Fruit fly (Drosophila melanogaster) whole organism, embryonic: ENCODE measurements around the gene CG43059.

Experiments used
- Atf3 ChIP-seq: fragments of 200-800 bp; sonication (Bioruptor generic); optimal IDR thresholded peaks from 3 replicates; lab custom pipeline; 2016; ENCODE audit warnings: missing biosample characterization, missing genetic modification characterization
- BtbVII ChIP-seq: fragments of 200-800 bp; sonication (Bioruptor generic); optimal IDR thresholded peaks from 3 replicates; lab custom pipeline; 2017; ENCODE audit warnings: missing biosample characterization, mild to moderate bottlenecking, missing genetic modification characterization
- CG10274 ChIP-seq: fragments of 200-800 bp; sonication (Bioruptor generic); optimal IDR thresholded peaks from 3 replicates; lab custom pipeline; 2017; ENCODE audit warnings: missing biosample characterization, mild to moderate bottlenecking, missing genetic modification characterization
- CG10321 ChIP-seq: fragments of 200-800 bp; sonication (Bioruptor generic); IDR thresholded peaks from 2 replicates; pipeline ENCODE4 v1.3.6; 2022; ENCODE audit warnings: missing biosample characterization, missing genetic modification characterization
- CG12769 ChIP-seq: fragments of 200-800 bp; sonication (Bioruptor generic); optimal IDR thresholded peaks from 2 replicates; lab custom pipeline; 2019; ENCODE audit warnings: missing biosample characterization, mild to moderate bottlenecking, missing genetic modification characterization, moderate library complexity
- CG13123 ChIP-seq: fragments of 200-800 bp; sonication (Bioruptor generic); optimal IDR thresholded peaks from 2 replicates; lab custom pipeline; 2016; ENCODE audit warnings: missing biosample characterization, missing genetic modification characterization
- CG15601 ChIP-seq: fragments of 200-800 bp; sonication (Bioruptor generic); optimal IDR thresholded peaks from 3 replicates; lab custom pipeline; 2019; ENCODE audit warnings: missing biosample characterization, mild to moderate bottlenecking, missing genetic modification characterization, moderate library complexity
- CG17829 ChIP-seq: fragments of 200-800 bp; optimal IDR thresholded peaks from 2 replicates; lab custom pipeline; 2019; ENCODE audit warnings: missing biosample characterization, mild to moderate bottlenecking, missing genetic modification characterization, moderate library complexity
- CG1832 ChIP-seq: fragments of 200-800 bp; sonication (Bioruptor generic); optimal IDR thresholded peaks from 2 replicates; lab custom pipeline; 2017; ENCODE audit warnings: missing biosample characterization, mild to moderate bottlenecking, missing genetic modification characterization, inconsistent platforms
- CG18599 ChIP-seq: fragments of 200-800 bp; sonication (Bioruptor generic); optimal IDR thresholded peaks from 3 replicates; lab custom pipeline; 2017; ENCODE audit warnings: missing biosample characterization, missing genetic modification characterization, mild to moderate bottlenecking, moderate library complexity, missing genetic modification reagents
- CG18764 ChIP-seq: fragments of 200-800 bp; sonication (Bioruptor generic); optimal IDR thresholded peaks from 3 replicates; lab custom pipeline; 2016; ENCODE audit warnings: missing biosample characterization, missing genetic modification characterization
- CG32532 ChIP-seq: fragments of 200-800 bp; sonication (Bioruptor generic); IDR thresholded peaks from 2 replicates; pipeline ENCODE4 v1.3.6; 2022; ENCODE audit warnings: missing biosample characterization, missing genetic modification characterization
- CG32767 ChIP-seq: fragments of 200-800 bp; sonication (Bioruptor generic); IDR thresholded peaks from 2 replicates; pipeline ENCODE4 v1.3.6; 2022; ENCODE audit warnings: missing biosample characterization, missing genetic modification characterization
- CG4360 ChIP-seq: fragments of 200-800 bp; sonication (Bioruptor generic); IDR thresholded peaks from 2 replicates; pipeline ENCODE4 v1.3.6; 2022; ENCODE audit warnings: missing biosample characterization, missing genetic modification characterization
- CG43689 ChIP-seq: fragments of 200-800 bp; sonication (Bioruptor generic); IDR thresholded peaks from 2 replicates; pipeline ENCODE4 v1.3.6; 2022; ENCODE audit warnings: missing biosample characterization, missing genetic modification characterization
- CG4617 ChIP-seq: fragments of 200-800 bp; sonication (Bioruptor generic); optimal IDR thresholded peaks from 3 replicates; lab custom pipeline; 2016; ENCODE audit warnings: missing biosample characterization, missing genetic modification characterization, borderline replicate concordance
- CG4730 ChIP-seq: fragments of 200-800 bp; sonication (Bioruptor generic); IDR thresholded peaks from 2 replicates; pipeline ENCODE4 v1.3.6; 2022; ENCODE audit warnings: missing biosample characterization, missing genetic modification characterization
- CG4854 ChIP-seq: fragments of 200-800 bp; sonication (Bioruptor generic); optimal IDR thresholded peaks from 2 replicates; lab custom pipeline; 2016; ENCODE audit warnings: missing biosample characterization, missing genetic modification characterization, inconsistent platforms
- CG6765 ChIP-seq: fragments of 200-800 bp; sonication (Bioruptor generic); optimal IDR thresholded peaks from 3 replicates; lab custom pipeline; 2017; ENCODE audit warnings: missing biosample characterization, mild to moderate bottlenecking, missing genetic modification characterization
- CG7745 ChIP-seq: fragments of 200-800 bp; sonication (Bioruptor generic); optimal IDR thresholded peaks from 2 replicates; lab custom pipeline; 2018; ENCODE audit warnings: missing biosample characterization, mild to moderate bottlenecking, missing genetic modification characterization, moderate library complexity
- CG8281 ChIP-seq: fragments of 200-800 bp; sonication (Bioruptor generic); optimal IDR thresholded peaks from 2 replicates; lab custom pipeline; 2018; ENCODE audit warnings: missing biosample characterization, mild to moderate bottlenecking, missing genetic modification characterization, moderate library complexity
- CG8478 ChIP-seq: fragments of >200 bp; optimal IDR thresholded peaks from 2 replicates; lab custom pipeline; 2018
- CG8924 ChIP-seq: fragments of 200-800 bp; optimal IDR thresholded peaks from 3 replicates; lab custom pipeline; 2019; ENCODE audit warnings: missing biosample characterization, mild to moderate bottlenecking, missing genetic modification characterization, moderate library complexity
- CG9727 ChIP-seq: fragments of 200-800 bp; sonication (Bioruptor generic); optimal IDR thresholded peaks from 3 replicates; lab custom pipeline; 2017; ENCODE audit warnings: missing biosample characterization, mild to moderate bottlenecking, missing genetic modification characterization
- Camta ChIP-seq: fragments of 200-800 bp; sonication (Bioruptor generic); optimal IDR thresholded peaks from 2 replicates; lab custom pipeline; 2016; ENCODE audit warnings: missing biosample characterization, missing genetic modification characterization
- HHEX ChIP-seq: fragments of 200-800 bp; sonication (Bioruptor generic); optimal IDR thresholded peaks from 3 replicates; lab custom pipeline; 2017; ENCODE audit warnings: missing biosample characterization, mild to moderate bottlenecking, missing genetic modification characterization, missing genetic modification reagents
- Lim3 ChIP-seq: fragments of 200-800 bp; sonication (Bioruptor generic); IDR thresholded peaks from 2 replicates; pipeline ENCODE4 v1.3.6; 2022; ENCODE audit warnings: missing biosample characterization, missing genetic modification characterization
- Max ChIP-seq: fragments of 200-800 bp; sonication (Bioruptor generic); optimal IDR thresholded peaks from 2 replicates; lab custom pipeline; 2016; ENCODE audit warnings: missing biosample characterization, mild to moderate bottlenecking, missing genetic modification characterization
- NC2α ChIP-seq: fragments of 200-800 bp; sonication (Bioruptor generic); optimal IDR thresholded peaks from 2 replicates; lab custom pipeline; 2016; ENCODE audit warnings: missing biosample characterization, missing genetic modification characterization
- Rx ChIP-seq: fragments of 200-800 bp; sonication (Bioruptor generic); IDR thresholded peaks from 2 replicates; pipeline ENCODE4 v1.3.6; 2022; ENCODE audit warnings: missing biosample characterization, missing genetic modification characterization
- Six4 ChIP-seq: fragments of 200-800 bp; sonication (Bioruptor generic); optimal IDR thresholded peaks from 2 replicates; lab custom pipeline; 2016; ENCODE audit warnings: missing biosample characterization, missing genetic modification characterization
- aop ChIP-seq: fragments of 200-800 bp; sonication (Bioruptor generic); IDR thresholded peaks from 2 replicates; pipeline ENCODE4 v1.3.6; 2022; ENCODE audit warnings: missing biosample characterization, missing genetic modification characterization
- bigmax ChIP-seq: fragments of 200-800 bp; sonication (Bioruptor generic); optimal IDR thresholded peaks from 2 replicates; lab custom pipeline; 2018; ENCODE audit warnings: missing biosample characterization, mild to moderate bottlenecking, missing genetic modification characterization
- crp ChIP-seq, 2 experiments: fragments of 200-800 bp; sonication (Bioruptor generic); optimal IDR thresholded peaks; 2 replicates in 1 of 2; 3 replicates in 1 of 2; lab custom pipeline; 2017; ENCODE audit warnings: missing biosample characterization in 2 of 2, missing genetic modification characterization in 2 of 2, mild to moderate bottlenecking in 1 of 2, moderate library complexity in 1 of 2
- cwo ChIP-seq: fragments of 200-800 bp; sonication (Bioruptor generic); optimal IDR thresholded peaks from 3 replicates; lab custom pipeline; 2017; ENCODE audit warnings: missing biosample characterization, missing genetic modification characterization, mild to moderate bottlenecking, moderate library complexity, missing genetic modification reagents
- dysf ChIP-seq: fragments of 200-800 bp; sonication (Bioruptor generic); IDR thresholded peaks from 3 replicates; pipeline ENCODE4 v1.3.6; 2022; ENCODE audit warnings: missing biosample characterization, missing genetic modification characterization
- fd102C ChIP-seq: fragments of 200-800 bp; sonication (Bioruptor generic); optimal IDR thresholded peaks from 2 replicates; lab custom pipeline; 2018; ENCODE audit warnings: missing biosample characterization, mild to moderate bottlenecking, missing genetic modification characterization, moderate library complexity
- gro ChIP-seq: fragments of 200-800 bp; sonication (Bioruptor generic); optimal IDR thresholded peaks from 2 replicates; lab custom pipeline; 2016; ENCODE audit warnings: missing biosample characterization, missing genetic modification characterization
- ham ChIP-seq: fragments of 200-800 bp; sonication (Bioruptor generic); IDR thresholded peaks from 2 replicates; pipeline ENCODE4 v1.3.6; 2022; ENCODE audit warnings: missing biosample characterization, missing genetic modification characterization
- hth ChIP-seq: fragments of >200 bp; optimal IDR thresholded peaks from 2 replicates; lab custom pipeline; 2017; ENCODE audit warnings: inconsistent platforms
- jigr1 ChIP-seq: fragments of 200-800 bp; sonication (Bioruptor generic); IDR thresholded peaks from 3 replicates; pipeline ENCODE4 v1.3.6; 2022; ENCODE audit warnings: missing biosample characterization, missing genetic modification characterization
- lov ChIP-seq, 2 experiments: fragments of 200-800 bp in 1 of 2; fragments of >200 bp in 1 of 2; sonication (Bioruptor generic) in 1 of 2; IDR thresholded peaks in 1 of 2; optimal IDR thresholded peaks in 1 of 2; 2 replicates in 1 of 2; 3 replicates in 1 of 2; pipeline versions ENCODE4 v1.3.6 to Lab custom; 2017 to 2022; ENCODE audit warnings: missing biosample characterization in 1 of 2, missing genetic modification characterization in 1 of 2
- pros ChIP-seq: fragments of 200-800 bp; sonication (Bioruptor generic); optimal IDR thresholded peaks from 3 replicates; lab custom pipeline; 2019; ENCODE audit warnings: missing biosample characterization, mild to moderate bottlenecking, missing genetic modification characterization, moderate library complexity
- sd ChIP-seq: fragments of 200-800 bp; sonication (Bioruptor generic); optimal IDR thresholded peaks from 3 replicates; lab custom pipeline; 2018; ENCODE audit warnings: missing biosample characterization, mild to moderate bottlenecking, missing genetic modification characterization, moderate library complexity
- sna ChIP-seq: fragments of 200-800 bp; sonication (Bioruptor generic); IDR thresholded peaks from 2 replicates; pipeline ENCODE4 v1.3.6; 2022; ENCODE audit warnings: missing biosample characterization, missing genetic modification characterization; ENCODE audit not compliant: partially characterized antibody
- stwl ChIP-seq: fragments of 200-800 bp; sonication (Bioruptor generic); optimal IDR thresholded peaks from 3 replicates; lab custom pipeline; 2018; ENCODE audit warnings: missing biosample characterization, mild to moderate bottlenecking, missing genetic modification characterization, moderate library complexity
- toy ChIP-seq: fragments of 200-800 bp; sonication (Bioruptor generic); IDR thresholded peaks from 2 replicates; pipeline ENCODE4 v1.3.6; 2022; ENCODE audit warnings: missing biosample characterization, missing genetic modification characterization
- twi ChIP-seq: fragments of 200-800 bp; optimal IDR thresholded peaks from 2 replicates; lab custom pipeline; 2019; ENCODE audit warnings: missing biosample characterization, mild to moderate bottlenecking, missing genetic modification characterization, moderate library complexity
- wor ChIP-seq: fragments of 200-800 bp; sonication (Bioruptor generic); IDR thresholded peaks from 2 replicates; pipeline ENCODE4 v1.3.6; 2022; ENCODE audit warnings: missing biosample characterization, missing genetic modification characterization
- zfh1 ChIP-seq: fragments of 200-800 bp; sonication (Bioruptor generic); IDR thresholded peaks from 3 replicates; pipeline ENCODE4 v1.3.6; 2022; ENCODE audit warnings: missing biosample characterization, missing genetic modification characterization

The CG43059 gene

dm6 chr3L:8315141-8315816 is 3.5 kb downstream of the CG43059 start, which contains the start of gene Cpsf6 (continued):
- TF ChIP-seq stwl (tag; lab: Kevin White, UChicago) (peak; percentile 60), Six4 (GFP tag; lab: Kevin White, UChicago) (no peak), NC2α (GFP tag; lab: Kevin White, UChicago) (no peak), bigmax (GFP tag; lab: Kevin White, UChicago) (no peak), BtbVII (GFP tag; lab: Kevin White, UChicago) (no peak), aop (GFP tag; lab: Robert Waterston, UW) (no peak), CG4617 (GFP tag; lab: Kevin White, UChicago) (peak; percentile 54), CG43689 (GFP tag; lab: Robert Waterston, UW) (no peak), CG18764 (peak; percentile 37), CG8281 (peak; percentile 15), CG13123 (GFP tag; lab: Kevin White, UChicago) (no peak), CG18599 (GFP tag; lab: Kevin White, UChicago) (peak; percentile 38), wor (GFP tag; lab: Robert Waterston, UW) (no peak), ham (no peak), CG10321 (no peak), CG9727 (peak; percentile 48), CG8478 (lab: Kevin White, UChicago) (peak; percentile 88), twi (no peak), CG8924 (peak; percentile 66), CG32767 (GFP tag; lab: Robert Waterston, UW) (peak; percentile 94), CG4730 (GFP tag; lab: Robert Waterston, UW) (peak; percentile 46; the same call in 1 of the 2 replicates), Lim3 (GFP tag; lab: Robert Waterston, UW) (no peak), Rx (GFP tag; lab: Robert Waterston, UW) (0 out of 2 replicates have a peak, but pooled peaks have one; percentile 6), pros (peak; percentile 60), jigr1 (GFP tag; lab: Robert Waterston, UW) (no peak), sd (tag; lab: Kevin White, UChicago) (no peak), CG10274 (GFP tag; lab: Kevin White, UChicago) (no peak), CG32532 (GFP tag; lab: Robert Waterston, UW) (peak; percentile 72), CG15601 (tag; lab: Kevin White, UChicago) (peak; percentile 69), Camta (GFP tag; lab: Kevin White, UChicago) (peak; percentile 9), CG12769 (tag; lab: Kevin White, UChicago) (peak; percentile 78), gro (no peak), CG17829 (peak; percentile 80), toy (no peak), CG4854 (GFP tag; lab: Kevin White, UChicago) (peak; percentile 46), crp (GFP tag; optimal IDR thresholded peaks at IDR 0.05; lab: Kevin White, UChicago) (peak in 1 of 2 experiments; percentile 7), lov (optimal IDR thresholded peaks at IDR 0.05; lab: Kevin White, UChicago) (no peak), lov (GFP tag; IDR thresholded peaks at IDR 0.05; lab: Robert Waterston, UW) (no peak), dysf (GFP tag; lab: Robert Waterston, UW) (peak; percentile 71; the same call in 2 of the 3 replicates), sna (GFP tag; lab: Robert Waterston, UW) (no peak), CG7745 (tag; lab: Kevin White, UChicago) (no peak), fd102C (peak; percentile 5), HHEX (peak; percentile 22), Max (peak; percentile 51), CG4360 (GFP tag; lab: Robert Waterston, UW) (no peak), cwo (no peak), CG6765 (GFP tag; lab: Kevin White, UChicago) (no peak), hth (lab: Kevin White, UChicago) (no peak), CG1832 (GFP tag; lab: Kevin White, UChicago) (peak; percentile 88), Atf3 (GFP tag; lab: Kevin White, UChicago) (peak; percentile 37), zfh1 (GFP tag; lab: Robert Waterston, UW) (peak; percentile 65)
